Worm (Caenorhabditis elegans): ENCODE data around the gene CD4.1.

Gene CD4.1

DNA sequence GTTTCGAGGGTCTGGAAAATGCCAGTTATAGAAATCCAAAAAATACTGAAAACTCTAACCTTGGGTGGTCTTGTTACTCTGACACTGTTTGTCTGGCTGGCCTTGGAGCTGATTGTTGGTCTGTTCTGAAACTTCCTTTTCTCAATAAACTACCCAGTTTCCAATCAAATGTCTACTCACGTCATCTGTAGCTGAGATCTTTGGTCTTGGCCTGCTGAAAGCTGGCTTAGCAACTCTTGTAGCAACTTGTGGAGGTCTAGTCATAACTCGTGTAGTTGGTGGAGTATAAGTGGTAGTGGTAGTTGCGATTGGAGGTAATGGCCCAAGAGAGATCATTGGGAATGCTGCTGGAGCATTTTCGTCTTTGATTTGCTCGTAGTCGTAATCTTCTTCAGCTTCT lies 3.8 kb downstream of the CD4.1 start:
- TF ChIP-seq fkh-6 (tag; optimal IDR thresholded peaks at IDR 0.05) (no peak), sox-4 (tag; optimal IDR thresholded peaks at IDR 0.05) (no peak), che-1 (tag; optimal IDR thresholded peaks at IDR 0.05) (no peak), C38D4.7 (GFP tag; optimal IDR thresholded peaks at IDR 0.05) (no peak), ceh-45 (GFP tag; IDR thresholded peaks at IDR 0.05) (no peak), rnt-1 (tag; optimal IDR thresholded peaks at IDR 0.05) (no peak), odd-2 (tag; optimal IDR thresholded peaks at IDR 0.05) (no peak), K02D7.2 (tag; optimal IDR thresholded peaks at IDR 0.05) (no peak), ttx-3 (tag; optimal IDR thresholded peaks at IDR 0.05) (no peak), ceh-30 (tag; optimal IDR thresholded peaks at IDR 0.05) (no peak), ceh-19 (GFP tag; optimal IDR thresholded peaks at IDR 0.05) (no peak), sox-2 (GFP tag; IDR thresholded peaks at IDR 0.05) (no peak), K09A11.1 (tag; optimal IDR thresholded peaks at IDR 0.05; ENCODE audit: insufficient read depth) (no peak), tbx-7 (tag; optimal IDR thresholded peaks at IDR 0.05) (no peak), unc-55 (GFP tag; optimal IDR thresholded peaks at IDR 0.05) (no peak), lim-6 (tag; optimal IDR thresholded peaks at IDR 0.05) (no peak)

DNA sequence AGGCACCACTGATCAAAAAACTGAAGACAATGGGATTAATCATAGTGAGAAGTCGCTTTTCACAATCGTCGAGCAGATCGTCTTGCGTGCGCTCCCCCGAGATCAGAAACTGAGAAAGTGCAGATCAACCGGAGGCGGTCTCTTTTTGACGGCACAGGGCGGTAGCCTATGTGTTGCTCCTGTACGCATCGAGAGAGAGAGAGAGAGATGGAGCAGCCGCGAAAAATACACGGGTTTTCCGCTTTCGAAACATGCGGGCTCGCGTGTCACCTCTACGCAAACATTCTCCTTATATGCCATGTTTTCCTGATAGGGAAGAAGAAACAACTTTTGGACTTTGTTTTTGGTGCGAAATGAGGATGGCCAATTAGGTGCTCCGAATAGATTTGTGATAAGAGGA lies 6.8 kb downstream of the CD4.1 start, which contains the start of gene lrpc-1:
TSS of gene lrpc-1 (minus strand) at position 101 of the 400 bp plus-strand sequence.
- TF ChIP-seq lim-6 (tag; optimal IDR thresholded peaks at IDR 0.05) (no peak), F13H6.1 (tag; optimal IDR thresholded peaks at IDR 0.05) (no peak), ztf-16 (tag; optimal IDR thresholded peaks at IDR 0.05) (no peak), gmeb-2 (tag; optimal IDR thresholded peaks at IDR 0.05) (no peak), sdc-2 (tag; optimal IDR thresholded peaks at IDR 0.05) (no peak), nhr-232 (tag; optimal IDR thresholded peaks at IDR 0.05) (no peak), ets-4 (tag; optimal IDR thresholded peaks at IDR 0.05) (no peak), pros-1 (tag; optimal IDR thresholded peaks at IDR 0.05) (no peak), zip-5 (tag; optimal IDR thresholded peaks at IDR 0.05) (no peak), hlh-6 (tag; optimal IDR thresholded peaks at IDR 0.05) (no peak), hlh-30 (tag; optimal IDR thresholded peaks at IDR 0.05; ENCODE audit: insufficient read depth) (no peak), ahr-1 (tag; optimal IDR thresholded peaks at IDR 0.05) (no peak), unc-42 (tag; optimal IDR thresholded peaks at IDR 0.05) (no peak)

DNA sequence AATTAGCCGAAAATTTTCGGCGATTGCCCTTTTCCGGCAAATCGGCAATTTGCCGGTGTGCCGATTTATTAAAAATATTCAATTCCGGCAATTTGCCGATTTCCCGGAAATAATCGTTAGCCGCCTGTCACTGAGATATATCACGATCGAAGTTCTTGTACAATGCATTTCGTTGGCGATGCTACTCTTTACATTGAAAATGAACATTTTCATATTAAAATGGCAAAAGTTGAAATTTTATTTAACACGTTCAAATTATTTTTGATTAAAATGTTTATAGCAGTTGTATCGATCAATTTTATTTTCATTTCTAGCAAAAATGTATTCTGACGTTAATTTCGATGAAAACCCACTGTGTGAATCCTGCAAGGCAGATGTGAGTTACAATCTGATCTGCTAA lies 8.4 kb downstream of the CD4.1 start, which contains the start of gene M03E7.3:
TSS of gene M03E7.3 (plus strand) at position 301 of the 400 bp plus-strand sequence.
- no peak for TF ChIP-seq nfya-1 (tag; optimal IDR thresholded peaks at IDR 0.05)
- no peak for TF ChIP-seq C08G9.2 (tag; optimal IDR thresholded peaks at IDR 0.05)
- no peak for TF ChIP-seq tbx-7 (tag; optimal IDR thresholded peaks at IDR 0.05)
- no peak for TF ChIP-seq C38D4.7 (GFP tag; optimal IDR thresholded peaks at IDR 0.05)
- no peak for TF ChIP-seq ceh-6 (GFP tag; optimal IDR thresholded peaks at IDR 0.05)
- no peak for TF ChIP-seq F13H6.1 (tag; optimal IDR thresholded peaks at IDR 0.05)
- no peak for TF ChIP-seq K09A11.1 (tag; optimal IDR thresholded peaks at IDR 0.05; ENCODE audit: insufficient read depth)
- no peak for TF ChIP-seq ceh-48 (tag; optimal IDR thresholded peaks at IDR 0.05)
- no peak for TF ChIP-seq T23F11.4 (GFP tag; optimal IDR thresholded peaks at IDR 0.05)
- no peak for TF ChIP-seq ahr-1 (tag; optimal IDR thresholded peaks at IDR 0.05)
- TF ChIP-seq nhr-232 (tag; optimal IDR thresholded peaks at IDR 0.05) = no peak
- no peak for TF ChIP-seq dve-1 (tag; optimal IDR thresholded peaks at IDR 0.05)
- no peak for TF ChIP-seq madf-2 (tag; optimal IDR thresholded peaks at IDR 0.05)
- TF ChIP-seq ceh-24 (tag; optimal IDR thresholded peaks at IDR 0.05) = no peak
- TF ChIP-seq ets-4 (tag; optimal IDR thresholded peaks at IDR 0.05) = no peak
- no peak for TF ChIP-seq K02D7.2 (tag; optimal IDR thresholded peaks at IDR 0.05)

DNA sequence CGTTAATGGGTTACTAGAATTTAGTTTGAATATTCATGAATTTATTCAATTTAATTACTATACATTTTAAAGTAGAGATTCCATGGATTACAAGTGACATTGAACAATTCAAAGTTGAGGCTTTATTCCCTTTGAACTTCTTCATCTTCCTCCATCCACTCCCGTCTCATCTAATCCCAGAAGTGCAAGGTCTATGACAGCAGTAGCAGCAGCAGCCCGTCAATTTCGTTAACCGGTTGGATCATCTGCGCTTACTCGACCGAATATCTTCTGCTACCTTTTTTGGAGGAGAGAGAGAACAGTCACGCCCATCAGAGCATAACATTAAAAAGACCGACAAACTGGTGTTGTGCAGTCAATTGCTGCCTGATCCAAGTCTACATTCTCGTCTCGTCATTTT lies 10.9 kb downstream of the CD4.1 start, which contains the start of gene M03E7.2:
TSS of gene M03E7.2 (plus strand) at position 301 of the 400 bp plus-strand sequence.
- TF ChIP-seq unc-3 (GFP tag; conservative IDR thresholded peaks at IDR 0.05) = no peak
- TF ChIP-seq unc-3 (tag; optimal IDR thresholded peaks at IDR 0.05) = no peak
- no peak for TF ChIP-seq K02D7.2 (tag; optimal IDR thresholded peaks at IDR 0.05)
- TF ChIP-seq F13H6.1 (tag; optimal IDR thresholded peaks at IDR 0.05) = no peak
- TF ChIP-seq elt-4 (tag; optimal IDR thresholded peaks at IDR 0.05) = no peak
- TF ChIP-seq Y22D7AL.16 (tag; optimal IDR thresholded peaks at IDR 0.05) = no peak
- TF ChIP-seq ceh-45 (GFP tag; IDR thresholded peaks at IDR 0.05) = no peak
- TF ChIP-seq eyg-1 (tag; optimal IDR thresholded peaks at IDR 0.05) = no peak

Data from whole organism, late embryonic.